Fruit fly (Drosophila melanogaster): ENCODE measurements around the gene brk.

The brk gene

dm6 chrX:7302329-7302728 is 5.4 kb upstream of the brk start:
- peak; percentile 92 for TF ChIP-seq CG4496 (GFP tag; IDR thresholded peaks at IDR 0.05)
- TF ChIP-seq CG34367 (tag; optimal IDR thresholded peaks at IDR 0.05) = peak; percentile 96
- TF ChIP-seq fd96Ca (GFP tag; IDR thresholded peaks at IDR 0.05) = peak; percentile 82
- TF ChIP-seq CG9948 (tag; optimal IDR thresholded peaks at IDR 0.05) = peak; percentile 96
- TF ChIP-seq rn (GFP tag; IDR thresholded peaks at IDR 0.05) = peak; percentile 75
- peak; percentile 92 for TF ChIP-seq Pif1A (GFP tag; optimal IDR thresholded peaks at IDR 0.05)
- TF ChIP-seq Snoo (tag; optimal IDR thresholded peaks at IDR 0.05) = peak; percentile 92
- TF ChIP-seq CG14655 (GFP tag; optimal IDR thresholded peaks at IDR 0.05) = peak; percentile 93
- no peak for TF ChIP-seq CG10348 (GFP tag; IDR thresholded peaks at IDR 0.05)
- peak; percentile 68 for TF ChIP-seq D1 (tag; optimal IDR thresholded peaks at IDR 0.05)
- TF ChIP-seq CG8301 (tag; optimal IDR thresholded peaks at IDR 0.05) = peak; percentile 87
- peak; percentile 75 for TF ChIP-seq Ets98B (GFP tag; IDR thresholded peaks at IDR 0.05)
- peak; percentile 9 for TF ChIP-seq EcR (GFP tag; optimal IDR thresholded peaks at IDR 0.05)
- TF ChIP-seq gl (tag; optimal IDR thresholded peaks at IDR 0.05) = peak; percentile 89
- peak; percentile 79 for TF ChIP-seq Pif1B (GFP tag; optimal IDR thresholded peaks at IDR 0.05)
- peak; percentile 58 for TF ChIP-seq CG32121 (GFP tag; IDR thresholded peaks at IDR 0.05)
- peak; percentile 83 for TF ChIP-seq CG12605 (GFP tag; IDR thresholded peaks at IDR 0.05)
- TF ChIP-seq CG17806 (tag; optimal IDR thresholded peaks at IDR 0.05) = peak; percentile 96
- peak; percentile 96 for TF ChIP-seq CG8159 (tag; optimal IDR thresholded peaks at IDR 0.05)
- TF ChIP-seq CG15710 (tag; optimal IDR thresholded peaks at IDR 0.05) = peak; percentile 96
- TF ChIP-seq CG13204 (GFP tag; optimal IDR thresholded peaks at IDR 0.05) = peak; percentile 67

DNA sequence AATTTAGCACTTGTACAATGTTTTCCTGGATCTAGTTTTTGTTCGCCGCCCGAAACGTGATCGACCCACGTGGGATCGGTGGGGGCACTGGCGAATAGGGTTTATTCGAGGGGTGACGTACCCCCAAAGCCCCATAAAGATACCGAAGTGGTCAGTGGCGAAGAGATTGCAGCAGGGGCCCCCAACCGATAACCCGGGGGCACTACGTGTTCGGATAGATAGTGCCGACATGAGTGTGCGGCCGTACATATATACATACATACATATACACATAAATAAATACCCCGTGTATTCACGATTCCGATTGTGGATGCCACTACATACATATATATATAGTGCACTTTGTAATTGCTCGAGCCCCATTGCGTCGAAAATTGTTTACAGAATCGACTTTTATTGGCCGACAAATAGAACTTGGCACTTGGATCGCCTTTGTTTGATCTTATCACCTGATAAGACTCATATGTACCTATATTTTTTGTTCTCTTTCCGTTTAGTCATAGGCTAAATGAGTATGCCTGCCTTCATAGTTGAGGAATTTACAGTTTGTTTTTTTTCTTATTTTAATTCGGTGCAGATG is 3.8 kb upstream of the brk start:
- TF ChIP-seq CG9948 (tag; optimal IDR thresholded peaks at IDR 0.05) = no peak
- TF ChIP-seq rn (GFP tag; IDR thresholded peaks at IDR 0.05) = no peak
- no peak for TF ChIP-seq Pif1B (GFP tag; optimal IDR thresholded peaks at IDR 0.05)
- no peak for TF ChIP-seq CG17806 (tag; optimal IDR thresholded peaks at IDR 0.05)
- no peak for TF ChIP-seq CG8301 (tag; optimal IDR thresholded peaks at IDR 0.05)
- TF ChIP-seq Ets98B (GFP tag; IDR thresholded peaks at IDR 0.05) = no peak
- TF ChIP-seq EcR (GFP tag; optimal IDR thresholded peaks at IDR 0.05) = peak; percentile 62
- no peak for TF ChIP-seq CG32121 (GFP tag; IDR thresholded peaks at IDR 0.05)
- TF ChIP-seq fd96Ca (GFP tag; IDR thresholded peaks at IDR 0.05) = no peak
- peak; percentile 20; the same call in 1 of the 3 replicates for TF ChIP-seq CG4496 (GFP tag; IDR thresholded peaks at IDR 0.05)

- TF ChIP-seq Pif1A (GFP tag; optimal IDR thresholded peaks at IDR 0.05) (peak; percentile 30), CG14655 (GFP tag; optimal IDR thresholded peaks at IDR 0.05) (peak; percentile 23), CG8301 (tag; optimal IDR thresholded peaks at IDR 0.05) (no peak), Pif1B (GFP tag; optimal IDR thresholded peaks at IDR 0.05) (peak; percentile 43), CG34367 (tag; optimal IDR thresholded peaks at IDR 0.05) (peak; percentile 59), CG13204 (GFP tag; optimal IDR thresholded peaks at IDR 0.05) (peak; percentile 72), CG12605 (GFP tag; IDR thresholded peaks at IDR 0.05) (peak; percentile 44; the same call in 1 of the 2 replicates), EcR (GFP tag; optimal IDR thresholded peaks at IDR 0.05) (peak; percentile 45), CG9948 (tag; optimal IDR thresholded peaks at IDR 0.05) (peak; percentile 31), CG32121 (GFP tag; IDR thresholded peaks at IDR 0.05) (no peak), CG17806 (tag; optimal IDR thresholded peaks at IDR 0.05) (no peak), CG15710 (tag; optimal IDR thresholded peaks at IDR 0.05) (peak; percentile 51), CG8159 (tag; optimal IDR thresholded peaks at IDR 0.05) (peak; percentile 20), gl (tag; optimal IDR thresholded peaks at IDR 0.05) (peak; percentile 74), Ets98B (GFP tag; IDR thresholded peaks at IDR 0.05) (no peak), Snoo (tag; optimal IDR thresholded peaks at IDR 0.05) (peak; percentile 29)
Observed at dm6 chrX:7304798-7305447, 2.8 kb upstream of the brk start.

- TF ChIP-seq CG32121 (GFP tag; IDR thresholded peaks at IDR 0.05) (peak; percentile 62; the same call in 1 of the 2 replicates), CG9948 (tag; optimal IDR thresholded peaks at IDR 0.05) (peak; percentile 91), CG17806 (tag; optimal IDR thresholded peaks at IDR 0.05) (peak; percentile 87), CG12605 (GFP tag; IDR thresholded peaks at IDR 0.05) (peak; percentile 44), CG4496 (GFP tag; IDR thresholded peaks at IDR 0.05) (peak; percentile 80), rn (GFP tag; IDR thresholded peaks at IDR 0.05) (peak; percentile 70), fd96Ca (GFP tag; IDR thresholded peaks at IDR 0.05) (peak; percentile 88), EcR (GFP tag; optimal IDR thresholded peaks at IDR 0.05) (no peak), CG15710 (tag; optimal IDR thresholded peaks at IDR 0.05) (peak; percentile 93), Pif1A (GFP tag; optimal IDR thresholded peaks at IDR 0.05) (peak; percentile 71), Ets98B (GFP tag; IDR thresholded peaks at IDR 0.05) (no peak; the same call in none of the 2 replicates), D1 (tag; optimal IDR thresholded peaks at IDR 0.05) (peak; percentile 71), CG8301 (tag; optimal IDR thresholded peaks at IDR 0.05) (peak; percentile 80), Pif1B (GFP tag; optimal IDR thresholded peaks at IDR 0.05) (peak; percentile 36), CG8159 (tag; optimal IDR thresholded peaks at IDR 0.05) (peak; percentile 93), CG13204 (GFP tag; optimal IDR thresholded peaks at IDR 0.05) (peak; percentile 82), Snoo (tag; optimal IDR thresholded peaks at IDR 0.05) (peak; percentile 90), gl (tag; optimal IDR thresholded peaks at IDR 0.05) (peak; percentile 69), CG10348 (GFP tag; IDR thresholded peaks at IDR 0.05) (peak; percentile 49; the same call in 1 of the 2 replicates), CG14655 (GFP tag; optimal IDR thresholded peaks at IDR 0.05) (peak; percentile 92), CG34367 (tag; optimal IDR thresholded peaks at IDR 0.05) (peak; percentile 86)
Observed at dm6 chrX:7305753-7306338, 1.9 kb upstream of the brk start.

Measured in whole organism, pupa.